Worm (Caenorhabditis elegans): ENCODE results near the gene dpl-1.

dpl-1 gene

DNA sequence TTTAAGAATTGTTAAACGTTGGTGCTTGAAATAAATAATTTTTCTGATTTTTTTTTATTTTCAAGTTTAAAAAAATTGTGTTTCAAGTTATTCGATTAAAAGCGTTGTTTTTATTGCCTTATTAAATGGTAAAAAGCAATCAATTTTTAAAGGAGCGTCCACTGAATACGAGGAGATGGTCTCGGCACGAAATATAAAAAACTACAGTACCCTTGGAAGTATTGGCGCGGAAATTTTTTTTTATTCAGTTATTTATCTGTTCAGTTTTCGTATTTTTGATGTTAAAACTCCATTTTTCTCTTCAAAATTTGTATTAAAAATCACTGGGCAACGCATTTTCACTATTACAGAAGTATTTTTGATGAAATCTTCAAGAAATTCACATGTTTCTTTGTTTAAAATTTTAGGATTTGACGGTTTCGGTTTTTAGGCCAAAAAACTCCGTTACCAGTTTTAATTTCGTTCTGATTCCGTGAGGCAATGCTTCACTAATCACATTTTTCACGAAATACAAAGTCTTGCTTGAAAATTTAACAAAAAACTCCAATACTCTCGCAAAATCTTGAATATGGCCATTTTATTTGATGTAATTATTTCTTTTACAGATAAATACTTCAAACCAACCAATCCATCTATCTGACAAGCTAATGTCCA lies 43.5 kb downstream of the dpl-1 start, which contains the start of gene znfx-1:
Gene znfx-1 (plus strand): TSS at position 604 of the 654 bp plus-strand sequence.
- TF ChIP-seq ceh-9 (tag; optimal IDR thresholded peaks at IDR 0.05) (no peak), nhr-67 (tag; optimal IDR thresholded peaks at IDR 0.05) (no peak), sea-2 (GFP tag; optimal IDR thresholded peaks at IDR 0.05) (no peak), tbx-2 (tag; optimal IDR thresholded peaks at IDR 0.05) (no peak), unc-39 (tag; optimal IDR thresholded peaks at IDR 0.05) (no peak), nhr-11 (tag; optimal IDR thresholded peaks at IDR 0.05) (no peak), R02D3.7 (tag; optimal IDR thresholded peaks at IDR 0.05) (no peak), nhr-12 (tag; optimal IDR thresholded peaks at IDR 0.05) (no peak)

Measured in whole organism, L3 larva.